Worm (Caenorhabditis elegans) whole organism, L3 larva: ENCODE results near the gene F22B8.3.

Experiments used
- ama-1 ChIP-seq: fragments of 150-350 bp; optimal IDR thresholded peaks from 2 replicates; lab custom pipeline; 2018
- egl-27 ChIP-seq: sonication (generic microtip); optimal IDR thresholded peaks from 4 replicates; lab custom pipeline; 2017; ENCODE audit warnings: missing biosample characterization, missing genetic modification reagents, missing genetic modification characterization
- fkh-2 ChIP-seq: fragments of 150-350 bp; optimal IDR thresholded peaks from 2 replicates; lab custom pipeline; 2014; ENCODE audit warnings: missing biosample characterization, missing genetic modification reagents, missing genetic modification characterization
- lin-15B ChIP-seq: fragments of 150-350 bp; optimal IDR thresholded peaks from 2 replicates; lab custom pipeline; 2014; ENCODE audit warnings: missing biosample characterization, missing genetic modification characterization
- lin-39 ChIP-seq: fragments of 150-350 bp; optimal IDR thresholded peaks from 2 replicates; lab custom pipeline; 2018; ENCODE audit warnings: missing biosample characterization, missing genetic modification reagents, missing genetic modification characterization
- mdl-1 ChIP-seq: fragments of 150-350 bp; optimal IDR thresholded peaks from 2 replicates; lab custom pipeline; 2014; ENCODE audit warnings: missing biosample characterization, missing genetic modification characterization
- nhr-12 ChIP-seq: fragments of 150-350 bp; optimal IDR thresholded peaks from 2 replicates; lab custom pipeline; 2014; ENCODE audit warnings: missing biosample characterization, missing genetic modification characterization
- nhr-25 ChIP-seq: sonication (generic microtip); optimal IDR thresholded peaks from 2 replicates; lab custom pipeline; 2017; ENCODE audit warnings: missing biosample characterization, missing genetic modification characterization
- nhr-28 ChIP-seq: fragments of 150-350 bp; optimal IDR thresholded peaks from 2 replicates; lab custom pipeline; 2014; ENCODE audit warnings: missing biosample characterization, missing genetic modification characterization
- nhr-76 ChIP-seq: fragments of 150-350 bp; sonication (generic microtip); optimal IDR thresholded peaks from 5 replicates; lab custom pipeline; 2014; ENCODE audit warnings: missing biosample characterization, missing genetic modification characterization
- pha-4 ChIP-seq: fragments of 150-350 bp; optimal IDR thresholded peaks from 2 replicates; lab custom pipeline; 2014; ENCODE audit warnings: missing biosample characterization, missing genetic modification reagents, missing genetic modification characterization
- pqm-1 ChIP-seq: fragments of 150-350 bp; optimal IDR thresholded peaks from 2 replicates; lab custom pipeline; 2017; ENCODE audit warnings: missing biosample characterization, missing genetic modification characterization, inconsistent platforms
- unc-39 ChIP-seq: sonication (generic microtip); optimal IDR thresholded peaks from 4 replicates; lab custom pipeline; 2017; ENCODE audit warnings: missing biosample characterization, missing genetic modification characterization
- unc-62 ChIP-seq: fragments of 150-350 bp; sonication (generic microtip); optimal IDR thresholded peaks from 4 replicates; lab custom pipeline; 2014; ENCODE audit warnings: missing biosample characterization, missing genetic modification reagents, missing genetic modification characterization

- TF ChIP-seq nhr-28 (tag; lab: Kevin White, UChicago) (no peak), mdl-1 (no peak), pha-4 (peak; percentile 57), unc-39 (tag; lab: Kevin White, UChicago) (no peak), lin-15B (tag; lab: Kevin White, UChicago) (no peak), egl-27 (tag; lab: Kevin White, UChicago) (no peak), fkh-2 (tag; lab: Kevin White, UChicago) (no peak), nhr-76 (tag; lab: Kevin White, UChicago) (no peak), ama-1 (lab: Kevin White, UChicago) (no peak), pqm-1 (no peak), unc-62 (GFP tag; lab: Kevin White, UChicago) (no peak), nhr-25 (no peak), nhr-12 (tag; lab: Kevin White, UChicago) (no peak), lin-39 (tag; lab: Kevin White, UChicago) (no peak)
These were observed 30.1 kb downstream of the F22B8.3 start, which contains the start of gene skr-3 for ce11 chrV:16120922-16121321.
